Worm (Caenorhabditis elegans): ENCODE measurements around the gene Y66D12A.16.

DNA sequence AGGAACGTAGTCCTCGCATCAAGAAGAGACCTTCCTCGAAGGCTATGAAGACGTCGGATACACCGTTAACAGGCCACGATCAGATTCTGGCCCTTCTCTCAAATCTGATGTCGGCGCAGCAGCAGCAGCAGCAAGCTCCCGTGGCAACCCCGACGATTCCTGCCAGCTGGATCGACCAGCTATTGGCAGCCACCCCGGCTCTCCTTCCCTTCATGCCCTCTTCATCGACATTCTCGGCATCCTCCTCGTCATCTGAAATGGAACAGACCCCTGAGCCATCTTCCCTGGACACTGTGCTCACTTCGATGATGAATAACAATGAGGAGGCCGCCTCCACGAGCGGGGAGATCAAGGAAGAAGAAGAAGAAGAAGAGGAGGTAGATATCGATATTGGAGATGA lies 38.2 kb downstream of the Y66D12A.16 start:
- TF ChIP-seq pag-3 (tag; optimal IDR thresholded peaks at IDR 0.05; ENCODE audit: borderline replicate concordance) (no peak), nfya-1 (tag; optimal IDR thresholded peaks at IDR 0.05) (no peak), pat-9 (tag; optimal IDR thresholded peaks at IDR 0.05) (no peak), ceh-9 (tag; optimal IDR thresholded peaks at IDR 0.05) (no peak), ceh-2 (tag; optimal IDR thresholded peaks at IDR 0.05) (no peak), dmd-4 (tag; optimal IDR thresholded peaks at IDR 0.05; ENCODE audit: borderline replicate concordance) (no peak), pros-1 (tag; optimal IDR thresholded peaks at IDR 0.05) (no peak), Y22D7AL.16 (tag; optimal IDR thresholded peaks at IDR 0.05) (no peak), lim-6 (tag; optimal IDR thresholded peaks at IDR 0.05) (no peak), tbx-2 (tag; optimal IDR thresholded peaks at IDR 0.05) (no peak), sox-4 (tag; optimal IDR thresholded peaks at IDR 0.05) (no peak), rnt-1 (tag; optimal IDR thresholded peaks at IDR 0.05) (no peak), syd-9 (tag; optimal IDR thresholded peaks at IDR 0.05) (no peak)
